Worm (Caenorhabditis elegans) whole organism, L1 larva: Measurements from ENCODE around the gene B0228.8.

Experiments
- snpc-4 ChIP-seq: fragments of 150-350 bp; optimal IDR thresholded peaks from 2 replicates; lab custom pipeline; 2014; ENCODE audit warnings: missing biosample characterization, missing genetic modification characterization
- unc-62 ChIP-seq: fragments of 150-350 bp; optimal IDR thresholded peaks from 2 replicates; lab custom pipeline; 2014; ENCODE audit warnings: missing biosample characterization, missing genetic modification reagents, missing genetic modification characterization

- no peak for TF ChIP-seq unc-62 (GFP tag; lab: Kevin White, UChicago)
- no peak for TF ChIP-seq snpc-4 (tag; lab: Kevin White, UChicago)
Measured at ce11 chrII:7783467-7783959, 22.2 kb upstream of the B0228.8 start, which contains the start of gene skr-17.
